Worm (Caenorhabditis elegans): ENCODE data around the gene dars-1.

- TF ChIP-seq ceh-82 (tag; optimal IDR thresholded peaks at IDR 0.05) (no peak), lin-15B (tag; optimal IDR thresholded peaks at IDR 0.05) (no peak), rnt-1 (tag; optimal IDR thresholded peaks at IDR 0.05) (no peak), alr-1 (tag; optimal IDR thresholded peaks at IDR 0.05; ENCODE audit: borderline replicate concordance) (no peak), lin-14 (GFP tag; optimal IDR thresholded peaks at IDR 0.05) (no peak), dpl-1 (GFP tag; optimal IDR thresholded peaks at IDR 0.05) (no peak), C04F5.9 (tag; optimal IDR thresholded peaks at IDR 0.05) (no peak), mdl-1 (tag; optimal IDR thresholded peaks at IDR 0.05) (no peak), unc-86 (tag; optimal IDR thresholded peaks at IDR 0.05) (no peak), lin-13 (GFP tag; optimal IDR thresholded peaks at IDR 0.05) (no peak)
These were observed 35.8 kb upstream of the dars-1 start, which contains the start of gene ZK1098.6 for ce11 chrIII:9526851-9527250.
